Worm (Caenorhabditis elegans) whole organism, L2 larva: ENCODE results near the gene atl-1.

ENCODE experiments used
- C34F6.9 ChIP-seq: fragments of 150-350 bp; optimal IDR thresholded peaks from 2 replicates; lab custom pipeline; 2014; ENCODE audit warnings: missing biosample characterization, missing genetic modification characterization
- egl-27 ChIP-seq: sonication (generic microtip); optimal IDR thresholded peaks from 3 replicates; lab custom pipeline; 2017; ENCODE audit warnings: missing biosample characterization, missing genetic modification reagents, missing genetic modification characterization
- elt-1 ChIP-seq: fragments of 150-350 bp; optimal IDR thresholded peaks from 2 replicates; lab custom pipeline; 2014; ENCODE audit warnings: missing biosample characterization, missing genetic modification characterization
- mab-5 ChIP-seq: fragments of 150-350 bp; optimal IDR thresholded peaks from 2 replicates; lab custom pipeline; 2014; ENCODE audit warnings: missing biosample characterization, missing genetic modification characterization
- nhr-25 ChIP-seq: fragments of 150-350 bp; sonication (generic microtip); optimal IDR thresholded peaks from 3 replicates; lab custom pipeline; 2014; ENCODE audit warnings: missing biosample characterization, missing genetic modification characterization
- nhr-77 ChIP-seq: fragments of 150-350 bp; optimal IDR thresholded peaks from 2 replicates; lab custom pipeline; 2014; ENCODE audit warnings: missing biosample characterization, missing genetic modification characterization

ce11 chrV:9625604-9626446 is 19.6 kb downstream of the atl-1 start, which contains the start of gene T06E4.7:
- TF ChIP-seq C34F6.9 (tag; lab: Kevin White, UChicago) (no peak), egl-27 (tag; lab: Kevin White, UChicago) (no peak), nhr-25 (tag; lab: Kevin White, UChicago) (no peak), mab-5 (tag; lab: Kevin White, UChicago) (no peak), elt-1 (no peak), nhr-77 (no peak)
